Worm (Caenorhabditis elegans): Measurements from ENCODE around the gene cup-14.

cup-14 gene

ce11 chrII:13872191-13872889 lies at the start of gene cup-14, which contains the start of gene ndub-8 (continued):
- TF ChIP-seq cey-2 (tag; optimal IDR thresholded peaks at IDR 0.05; ENCODE audit: borderline replicate concordance, insufficient read depth) (no peak), hlh-30 (tag; optimal IDR thresholded peaks at IDR 0.05; ENCODE audit: insufficient read depth) (peak; percentile 98), egl-43 (GFP tag; IDR thresholded peaks at IDR 0.05) (no peak), mdt-29 (GFP tag; IDR thresholded peaks at IDR 0.05) (no peak), ceh-28 (tag; optimal IDR thresholded peaks at IDR 0.05) (no peak), F10B5.3 (tag; optimal IDR thresholded peaks at IDR 0.05) (peak; percentile 62)

- no peak for TF ChIP-seq ceh-20 (GFP tag; IDR thresholded peaks at IDR 0.05)
- peak; percentile 67 for TF ChIP-seq set-16 (GFP tag; IDR thresholded peaks at IDR 0.05)
Observed at ce11 chrII:13919100-13919499, 47.1 kb upstream of the cup-14 start.

ce11 chrII:13916040-13916439 lies 44.0 kb upstream of the cup-14 start, which contains the start of gene mltn-3:
Gene mltn-3, plus strand, starts transcription at chrII:13916340.
- no peak for TF ChIP-seq mes-2 (tag; optimal IDR thresholded peaks at IDR 0.05; ENCODE audit: poor library complexity, severe bottlenecking)

ce11 chrII:13908592-13908991 lies 36.6 kb upstream of the cup-14 start, which contains the start of gene citk-1:
Gene citk-1, plus strand, starts transcription at chrII:13908914.
- TF ChIP-seq Y75B8A.6 (GFP tag; IDR thresholded peaks at IDR 0.05) (no peak), vab-7 (GFP tag; IDR thresholded peaks at IDR 0.05) (no peak), hif-1 (tag; optimal IDR thresholded peaks at IDR 0.05) (peak in 1 of 2 experiments; percentile 31), dpl-1 (GFP tag; optimal IDR thresholded peaks at IDR 0.05) (peak; percentile 97), nhr-6 (tag; optimal IDR thresholded peaks at IDR 0.05) (peak; percentile 20), zip-2 (tag; optimal IDR thresholded peaks at IDR 0.05) (no peak), ceh-28 (tag; optimal IDR thresholded peaks at IDR 0.05) (peak; percentile 33), mes-2 (tag; optimal IDR thresholded peaks at IDR 0.05; ENCODE audit: poor library complexity, severe bottlenecking) (peak; percentile 80), nhr-42 (GFP tag; IDR thresholded peaks at IDR 0.05) (peak; percentile 59; the same call in 1 of the 2 replicates), hlh-11 (tag; optimal IDR thresholded peaks at IDR 0.05) (peak; percentile 31), dmd-6 (GFP tag; IDR thresholded peaks at IDR 0.05) (peak; percentile 17; the same call in 1 of the 2 replicates), Y5F2A.4 (GFP tag; optimal IDR thresholded peaks at IDR 0.05) (no peak), egl-43 (GFP tag; IDR thresholded peaks at IDR 0.05) (0 out of 2 replicates have a peak, but pooled peaks have one; percentile 16), hmg-1.1 (GFP tag; IDR thresholded peaks at IDR 0.05) (peak; percentile 73), fkh-10 (GFP tag; optimal IDR thresholded peaks at IDR 0.05) (peak; percentile 26), rbr-2 (tag; optimal IDR thresholded peaks at IDR 0.05) (peak; percentile 60), nhr-11 (tag; optimal IDR thresholded peaks at IDR 0.05) (peak; percentile 53)

ce11 chrII:13907615-13908014 lies 35.6 kb upstream of the cup-14 start:
- no peak for TF ChIP-seq ztf-7 (tag; optimal IDR thresholded peaks at IDR 0.05)
- TF ChIP-seq aha-1 (tag), result peak; percentile 46
- no peak for TF ChIP-seq zfp-3 (GFP tag; conservative IDR thresholded peaks at IDR 0.05)
- no peak for TF ChIP-seq zip-2 (tag; optimal IDR thresholded peaks at IDR 0.05)

- TF ChIP-seq tra-1 (GFP tag; IDR thresholded peaks at IDR 0.05), result 0 out of 2 replicates have a peak, but pooled peaks have one; percentile 32
Observed at ce11 chrII:13905556-13905955, 33.5 kb upstream of the cup-14 start.

- TF ChIP-seq ceh-28 (tag; optimal IDR thresholded peaks at IDR 0.05), result no peak
- TF ChIP-seq ceh-82 (tag; optimal IDR thresholded peaks at IDR 0.05), result no peak
- TF ChIP-seq cey-2 (tag; optimal IDR thresholded peaks at IDR 0.05; ENCODE audit: borderline replicate concordance, insufficient read depth), result no peak
- TF ChIP-seq pha-4 (GFP tag; IDR thresholded peaks at IDR 0.05), result no peak
- no peak for TF ChIP-seq pha-4 (tag; optimal IDR thresholded peaks at IDR 0.05)
- no peak for TF ChIP-seq hmg-1.1 (GFP tag; IDR thresholded peaks at IDR 0.05)
- no peak for TF ChIP-seq lin-13 (GFP tag; optimal IDR thresholded peaks at IDR 0.05)
- TF ChIP-seq daf-12 (tag; optimal IDR thresholded peaks at IDR 0.05), result no peak
- no peak for TF ChIP-seq dve-1 (tag; optimal IDR thresholded peaks at IDR 0.05; ENCODE audit: insufficient read depth)
- TF ChIP-seq lim-7 (GFP tag; IDR thresholded peaks at IDR 0.05), result no peak
- peak in 1 of 2 experiments; percentile 93 for TF ChIP-seq unc-62 (GFP tag; optimal IDR thresholded peaks at IDR 0.05 in 1 of 2)
- no peak for TF ChIP-seq unc-62 (tag; optimal IDR thresholded peaks at IDR 0.05)
- no peak for TF ChIP-seq unc-39 (tag; optimal IDR thresholded peaks at IDR 0.05)
- no peak for TF ChIP-seq ceh-20 (GFP tag; IDR thresholded peaks at IDR 0.05)
- TF ChIP-seq T20F7.1 (GFP tag; optimal IDR thresholded peaks at IDR 0.05), result no peak
Observed at ce11 chrII:13903482-13903881, 31.4 kb upstream of the cup-14 start.

All from whole organism, L4 larva.